Fruit fly (Drosophila melanogaster) whole organism: ENCODE results near the gene SmydA-2.

Experiments
- CG8478 ChIP-seq: fragments of >200 bp; optimal IDR thresholded peaks from 2 replicates; lab custom pipeline; 2018; ENCODE audit warnings: inconsistent platforms
- pan ChIP-seq: fragments of >200 bp; optimal IDR thresholded peaks from 2 replicates; lab custom pipeline; 2017
- usp ChIP-seq: fragments of >200 bp; optimal IDR thresholded peaks from 2 replicates; lab custom pipeline; 2017; ENCODE audit warnings: missing biosample characterization, missing genetic modification characterization, mixed read lengths

DNA sequence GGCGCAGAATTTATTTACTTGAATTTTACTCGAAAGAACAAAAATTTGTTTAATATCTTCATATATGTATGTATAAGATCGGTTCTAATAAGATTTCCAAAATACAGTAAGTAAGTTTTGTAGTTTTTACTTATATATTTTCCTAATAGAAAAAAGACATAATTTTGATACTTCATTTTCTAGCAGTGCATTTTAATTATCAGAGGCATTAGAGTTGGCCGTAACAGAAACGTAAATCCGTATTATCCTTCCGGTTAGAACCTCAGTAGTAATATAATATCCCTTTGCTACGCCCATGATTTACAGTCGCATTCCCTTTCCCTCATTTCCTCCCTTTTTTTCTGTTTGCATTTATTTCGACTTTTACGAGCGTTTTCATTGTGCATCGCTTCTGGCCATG is 26.3 kb downstream of the SmydA-2 start:
- TF ChIP-seq pan (lab: Kevin White, UChicago): no peak
- no peak for TF ChIP-seq CG8478
- no peak for TF ChIP-seq usp (GFP tag; lab: Kevin White, UChicago)
